Fruit fly (Drosophila melanogaster): Measurements from ENCODE around the gene CG9109.

DNA sequence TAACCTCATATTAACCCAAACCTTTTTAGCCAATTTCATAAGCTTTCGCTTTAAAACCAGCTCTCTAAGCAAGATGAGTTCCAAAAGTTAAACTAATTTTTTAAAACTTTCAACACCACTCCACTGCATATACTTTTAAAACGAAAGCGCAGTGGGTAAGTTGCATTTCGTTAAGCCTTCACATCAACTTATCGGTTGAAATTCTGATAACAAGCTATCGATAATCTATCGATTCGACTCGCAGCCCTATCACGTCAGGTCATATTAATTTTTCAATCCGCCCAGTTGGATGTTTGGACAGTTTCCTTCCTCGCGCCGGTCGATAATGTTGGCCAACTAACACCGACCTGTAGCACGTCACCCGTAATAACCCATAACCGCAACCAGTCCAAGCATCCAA lies 48.1 kb downstream of the CG9109 start, which contains the start of gene ifc:
- no peak for TF ChIP-seq CG6854 (GFP tag; optimal IDR thresholded peaks at IDR 0.05)
- no peak for TF ChIP-seq Blimp-1 (GFP tag; optimal IDR thresholded peaks at IDR 0.05)
- no peak for TF ChIP-seq CG11762 (GFP tag; optimal IDR thresholded peaks at IDR 0.05; ENCODE audit: insufficient read depth)
- no peak for TF ChIP-seq CG16779 (tag; optimal IDR thresholded peaks at IDR 0.05)
- no peak for TF ChIP-seq CG4318 (GFP tag; optimal IDR thresholded peaks at IDR 0.05)
- TF ChIP-seq CG32006 (GFP tag; optimal IDR thresholded peaks at IDR 0.05), result no peak

Data from whole organism, prepupa.